Worm (Caenorhabditis elegans) whole organism, L1 larva: ENCODE measurements around the gene lin-49.

Source experiments
- C34B4.2 ChIP-seq: sonication (generic microtip); optimal IDR thresholded peaks from 2 replicates; lab custom pipeline; 2017; ENCODE audit warnings: mild to moderate bottlenecking, missing genetic modification characterization, missing compliant biosample characterization
- F16B12.6 ChIP-seq: fragments of 150-350 bp; optimal IDR thresholded peaks from 2 replicates; lab custom pipeline; 2014; ENCODE audit warnings: missing biosample characterization, missing genetic modification characterization
- Y116A8C.19 ChIP-seq: sonication (generic microtip); optimal IDR thresholded peaks from 2 replicates; lab custom pipeline; 2016; ENCODE audit warnings: missing compliant biosample characterization, missing genetic modification characterization, borderline replicate concordance
- aha-1 ChIP-seq: fragments of 150-350 bp; optimal IDR thresholded peaks from 2 replicates; lab custom pipeline; 2014; ENCODE audit warnings: missing biosample characterization, missing genetic modification characterization
- aly-2 ChIP-seq: fragments of 150-350 bp; optimal IDR thresholded peaks from 2 replicates; lab custom pipeline; 2014; ENCODE audit warnings: missing biosample characterization, missing genetic modification characterization
- ama-1 ChIP-seq: fragments of 150-350 bp; optimal IDR thresholded peaks from 2 replicates; lab custom pipeline; 2014
- blmp-1 ChIP-seq: fragments of 150-350 bp; optimal IDR thresholded peaks from 2 replicates; lab custom pipeline; 2014; ENCODE audit warnings: missing biosample characterization, missing genetic modification characterization
- ceh-63 ChIP-seq: fragments of 200-800 bp; sonication (Bioruptor generic); optimal IDR thresholded peaks from 2 replicates; lab custom pipeline; 2018; ENCODE audit warnings: mild to moderate bottlenecking, missing genetic modification characterization, missing compliant biosample characterization
- ceh-8 ChIP-seq: fragments of 200-800 bp; sonication (Bioruptor generic); optimal IDR thresholded peaks from 2 replicates; lab custom pipeline; 2018; ENCODE audit warnings: mild to moderate bottlenecking, missing genetic modification characterization, moderate library complexity, missing compliant biosample characterization
- ceh-88 ChIP-seq: fragments of 200-800 bp; sonication (Bioruptor generic); IDR thresholded peaks from 2 replicates; pipeline ENCODE4 v1.3.6; 2022; ENCODE audit warnings: missing genetic modification characterization, missing compliant biosample characterization
- ceh-90 ChIP-seq: sonication (generic microtip); optimal IDR thresholded peaks from 2 replicates; lab custom pipeline; 2016; ENCODE audit warnings: missing genetic modification characterization, missing compliant biosample characterization
- ces-1 ChIP-seq: fragments of 150-350 bp; optimal IDR thresholded peaks from 2 replicates; lab custom pipeline; 2014; ENCODE audit warnings: missing biosample characterization, missing genetic modification reagents, missing genetic modification characterization
- dpl-1 ChIP-seq, 3 experiments: fragments of 150-350 bp in 2 of 3; sonication (generic microtip) in 1 of 3; optimal IDR thresholded peaks; 2 replicates each; lab custom pipeline; 2014 to 2017; ENCODE audit warnings: missing biosample characterization in 3 of 3, missing genetic modification characterization in 3 of 3, missing genetic modification reagents in 3 of 3
- dsc-1 ChIP-seq: sonication (generic microtip); optimal IDR thresholded peaks from 2 replicates; lab custom pipeline; 2016; ENCODE audit warnings: mild to moderate bottlenecking, missing genetic modification characterization, missing compliant biosample characterization
- efl-1 ChIP-seq, 4 experiments: fragments of 150-350 bp; optimal IDR thresholded peaks in 3 of 4; peaks in 1 of 4; 1 replicate in 1 of 4; 2 replicates in 3 of 4; lab custom pipeline; 2014; ENCODE audit warnings: missing biosample characterization in 2 of 4, missing genetic modification characterization in 2 of 4, missing genetic modification reagents in 2 of 4
- efl-3 ChIP-seq: fragments of 200-800 bp; sonication (Bioruptor generic); optimal IDR thresholded peaks from 2 replicates; lab custom pipeline; 2018; ENCODE audit warnings: mild to moderate bottlenecking, missing genetic modification characterization, missing compliant biosample characterization
- egl-13 ChIP-seq: sonication (generic microtip); optimal IDR thresholded peaks from 2 replicates; lab custom pipeline; 2016; ENCODE audit warnings: missing genotype, missing genetic modification reagents, missing genetic modification characterization, missing compliant biosample characterization
- elt-2 ChIP-seq: sonication (generic microtip); optimal IDR thresholded peaks from 2 replicates; lab custom pipeline; 2016; ENCODE audit warnings: missing genetic modification characterization, mild to moderate bottlenecking, inconsistent platforms, missing compliant biosample characterization, missing genetic modification reagents
- ets-5 ChIP-seq: fragments of 200-800 bp; sonication (Bioruptor generic); IDR thresholded peaks from 2 replicates; pipeline ENCODE4 v1.3.6; 2022; ENCODE audit warnings: missing genetic modification characterization, missing compliant biosample characterization
- fos-1 ChIP-seq: fragments of 150-350 bp; optimal IDR thresholded peaks from 2 replicates; lab custom pipeline; 2014; ENCODE audit warnings: missing biosample characterization, missing genetic modification characterization
- grh-1 ChIP-seq: fragments of 200-800 bp; sonication (Bioruptor generic); IDR thresholded peaks from 2 replicates; pipeline ENCODE4 v1.3.6; 2022; ENCODE audit warnings: missing genetic modification reagents, missing genetic modification characterization, missing compliant biosample characterization
- hlh-17 ChIP-seq: fragments of 200-800 bp; sonication (Bioruptor generic); optimal IDR thresholded peaks from 2 replicates; lab custom pipeline; 2018; ENCODE audit warnings: missing genetic modification characterization, mild to moderate bottlenecking, missing compliant biosample characterization, moderate library complexity, borderline replicate concordance
- hlh-4 ChIP-seq: sonication (generic microtip); optimal IDR thresholded peaks from 2 replicates; lab custom pipeline; 2016; ENCODE audit warnings: mild to moderate bottlenecking, missing genetic modification characterization, missing compliant biosample characterization
- irx-1 ChIP-seq: sonication (generic microtip); optimal IDR thresholded peaks from 2 replicates; lab custom pipeline; 2016; ENCODE audit warnings: missing genetic modification characterization, missing compliant biosample characterization
- lin-13 ChIP-seq: fragments of 150-350 bp; optimal IDR thresholded peaks from 2 replicates; lab custom pipeline; 2014; ENCODE audit warnings: missing biosample characterization, missing genetic modification reagents, missing genetic modification characterization
- lin-14 ChIP-seq: fragments of 200-800 bp; sonication (Bioruptor generic); optimal IDR thresholded peaks from 2 replicates; lab custom pipeline; 2018; ENCODE audit warnings: mild to moderate bottlenecking, missing genetic modification characterization, moderate library complexity, missing compliant biosample characterization
- lin-15B ChIP-seq: fragments of 150-350 bp; sonication (generic microtip); optimal IDR thresholded peaks from 3 replicates; lab custom pipeline; 2014; ENCODE audit warnings: missing biosample characterization, missing genetic modification characterization
- lin-35 ChIP-seq, 2 experiments: fragments of 150-350 bp; optimal IDR thresholded peaks; 2 replicates each; lab custom pipeline; 2014; ENCODE audit warnings: missing biosample characterization in 2 of 2, missing genetic modification characterization in 2 of 2, missing genetic modification reagents in 2 of 2
- lin-39 ChIP-seq: fragments of 150-350 bp; optimal IDR thresholded peaks from 2 replicates; lab custom pipeline; 2014; ENCODE audit warnings: missing biosample characterization, missing genetic modification reagents, missing genetic modification characterization
- lir-3 ChIP-seq: sonication (generic microtip); optimal IDR thresholded peaks from 2 replicates; lab custom pipeline; 2016; ENCODE audit warnings: mild to moderate bottlenecking, missing genetic modification characterization, moderate library complexity, missing compliant biosample characterization; ENCODE audit not compliant: poor library complexity
- lsy-2 ChIP-seq, 2 experiments: fragments of 150-350 bp; optimal IDR thresholded peaks; 2 replicates each; lab custom pipeline; 2014; ENCODE audit warnings: missing biosample characterization in 2 of 2, missing genetic modification characterization in 2 of 2
- mdl-1 ChIP-seq, 2 experiments: fragments of 150-350 bp; optimal IDR thresholded peaks; 2 replicates each; lab custom pipeline; 2014 to 2017; ENCODE audit warnings: missing biosample characterization in 2 of 2, missing genetic modification characterization in 2 of 2, inconsistent platforms in 1 of 2
- mep-1 ChIP-seq: fragments of 150-350 bp; optimal IDR thresholded peaks from 2 replicates; lab custom pipeline; 2014; ENCODE audit warnings: missing biosample characterization, missing genetic modification characterization
- nhr-19 ChIP-seq: fragments of 200-800 bp; sonication (Bioruptor generic); conservative IDR thresholded peaks from 2 replicates; pipeline ENCODE4 v1.3.6; 2022; ENCODE audit warnings: missing genetic modification characterization, missing compliant biosample characterization
- nhr-20 ChIP-seq: sonication (generic microtip); optimal IDR thresholded peaks from 2 replicates; lab custom pipeline; 2016; ENCODE audit warnings: mild to moderate bottlenecking, missing genetic modification characterization, missing compliant biosample characterization
- nhr-237 ChIP-seq: fragments of 150-350 bp; optimal IDR thresholded peaks from 2 replicates; lab custom pipeline; 2014; ENCODE audit warnings: missing biosample characterization, missing genetic modification characterization
- nhr-47 ChIP-seq: sonication (generic microtip); optimal IDR thresholded peaks from 2 replicates; lab custom pipeline; 2016; ENCODE audit warnings: mild to moderate bottlenecking, missing genetic modification characterization, moderate library complexity, missing compliant biosample characterization
- nhr-76 ChIP-seq: sonication (generic microtip); optimal IDR thresholded peaks from 2 replicates; lab custom pipeline; 2017; ENCODE audit warnings: missing biosample characterization, missing genetic modification characterization
- nhr-84 ChIP-seq: sonication (generic microtip); optimal IDR thresholded peaks from 2 replicates; lab custom pipeline; 2017; ENCODE audit warnings: missing biosample characterization, missing genetic modification characterization
- nhr-85 ChIP-seq: sonication (generic microtip); peaks from one replicate; lab custom pipeline; 2016; ENCODE audit warnings: missing genetic modification characterization, inconsistent platforms, missing compliant biosample characterization
- pqm-1 ChIP-seq: sonication (generic microtip); optimal IDR thresholded peaks from 3 replicates; lab custom pipeline; 2017; ENCODE audit warnings: missing biosample characterization, missing genetic modification characterization
- rnt-1 ChIP-seq: sonication (generic microtip); optimal IDR thresholded peaks from 2 replicates; lab custom pipeline; 2016; ENCODE audit warnings: mild to moderate bottlenecking, missing genetic modification characterization, moderate library complexity, missing compliant biosample characterization
- skn-1 ChIP-seq: fragments of 150-350 bp; optimal IDR thresholded peaks from 2 replicates; lab custom pipeline; 2014; ENCODE audit warnings: missing biosample characterization, missing genetic modification characterization
- snpc-4 ChIP-seq: fragments of 150-350 bp; optimal IDR thresholded peaks from 2 replicates; lab custom pipeline; 2014; ENCODE audit warnings: missing biosample characterization, missing genetic modification characterization
- snu-23 ChIP-seq: sonication (generic microtip); optimal IDR thresholded peaks from 2 replicates; lab custom pipeline; 2016; ENCODE audit warnings: missing genetic modification characterization, missing compliant biosample characterization
- sox-4 ChIP-seq: sonication (generic microtip); optimal IDR thresholded peaks from 2 replicates; lab custom pipeline; 2016; ENCODE audit warnings: missing genetic modification characterization, missing compliant biosample characterization
- sup-37 ChIP-seq: fragments of 200-800 bp; sonication (Bioruptor generic); optimal IDR thresholded peaks from 2 replicates; lab custom pipeline; 2018; ENCODE audit warnings: mild to moderate bottlenecking, missing genetic modification characterization, missing compliant biosample characterization
- tbx-2 ChIP-seq: sonication (generic microtip); optimal IDR thresholded peaks from 2 replicates; lab custom pipeline; 2016; ENCODE audit warnings: missing genetic modification characterization, missing compliant biosample characterization
- tlp-1 ChIP-seq: fragments of 150-350 bp; optimal IDR thresholded peaks from 2 replicates; lab custom pipeline; 2014; ENCODE audit warnings: missing biosample characterization, missing genetic modification characterization
- unc-30 ChIP-seq: sonication (generic microtip); optimal IDR thresholded peaks from 2 replicates; lab custom pipeline; 2017; ENCODE audit warnings: missing biosample characterization, missing genetic modification characterization
- unc-62 ChIP-seq: fragments of 150-350 bp; optimal IDR thresholded peaks from 2 replicates; lab custom pipeline; 2014; ENCODE audit warnings: missing biosample characterization, missing genetic modification reagents, missing genetic modification characterization
- unc-86 ChIP-seq: sonication (generic microtip); optimal IDR thresholded peaks from 2 replicates; lab custom pipeline; 2016; ENCODE audit warnings: missing genetic modification characterization, missing compliant biosample characterization
- unc-98 ChIP-seq: fragments of 200-800 bp; sonication (Bioruptor generic); IDR thresholded peaks from 2 replicates; pipeline ENCODE4 v1.3.6; 2022; ENCODE audit warnings: missing genetic modification characterization, missing compliant biosample characterization
- ztf-11 ChIP-seq, 2 experiments: sonication (generic microtip); optimal IDR thresholded peaks; 2 replicates each; lab custom pipeline; 2016 to 2017; ENCODE audit warnings: missing genetic modification characterization in 2 of 2, missing biosample characterization in 1 of 2, missing compliant biosample characterization in 1 of 2

Gene lin-49

DNA sequence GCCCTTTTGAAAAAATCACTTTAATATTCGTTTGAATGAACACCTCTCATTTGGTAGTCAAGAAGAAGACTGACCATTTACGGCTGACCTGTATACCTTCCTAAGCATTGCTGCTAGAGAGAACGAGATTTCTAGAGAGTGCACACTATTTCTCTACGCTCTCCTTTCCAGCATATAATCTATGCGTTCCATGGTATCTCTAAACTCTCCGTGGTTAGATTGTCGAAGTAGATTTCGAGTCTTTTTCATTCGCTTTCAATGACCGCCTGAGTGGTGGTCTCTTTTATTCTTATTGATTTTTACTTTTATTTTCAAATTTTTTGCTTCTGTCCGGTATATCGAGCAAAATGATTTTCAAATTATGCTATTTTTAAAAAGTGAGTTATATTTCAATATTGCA, 23.0 kb upstream of the lin-49 start:
- TF ChIP-seq dsc-1 (tag; lab: Kevin White, UChicago): no peak
- no peak for TF ChIP-seq nhr-20 (tag; lab: Kevin White, UChicago)
- no peak for TF ChIP-seq ama-1
- TF ChIP-seq tlp-1 (tag; lab: Kevin White, UChicago): no peak
- no peak for TF ChIP-seq ets-5 (GFP tag; lab: Robert Waterston, UW)
- TF ChIP-seq lin-14: peak; percentile 62
- TF ChIP-seq hlh-17: no peak
- no peak for TF ChIP-seq nhr-237 (tag; lab: Kevin White, UChicago)
- TF ChIP-seq ceh-90 (tag; lab: Kevin White, UChicago): no peak
- TF ChIP-seq ces-1 (GFP tag; lab: Kevin White, UChicago): no peak
- no peak for TF ChIP-seq unc-86
- no peak for TF ChIP-seq fos-1 (tag; lab: Kevin White, UChicago)
- no peak for TF ChIP-seq snpc-4
- TF ChIP-seq unc-62 (GFP tag; lab: Kevin White, UChicago): no peak
- no peak for TF ChIP-seq nhr-84 (tag; lab: Kevin White, UChicago)
- TF ChIP-seq nhr-76: no peak
- peak; percentile 48 for TF ChIP-seq snu-23 (GFP tag; lab: Kevin White, UChicago)
- TF ChIP-seq dpl-1 (GFP tag; optimal IDR thresholded peaks at IDR 0.05; lab: Kevin White, UChicago): peak in 1 of 3 experiments; percentile 21
- no peak for TF ChIP-seq unc-98
- TF ChIP-seq rnt-1 (tag; lab: Kevin White, UChicago): peak; percentile 38
- TF ChIP-seq ceh-8 (GFP tag; lab: Kevin White, UChicago): no peak
- TF ChIP-seq egl-13 (tag; lab: Kevin White, UChicago): no peak
- peak; percentile 29 to 58 for TF ChIP-seq lsy-2 (tag; optimal IDR thresholded peaks at IDR 0.05; lab: Kevin White, UChicago)
- peak in 1 of 2 experiments; percentile 4 for TF ChIP-seq mdl-1 (tag; optimal IDR thresholded peaks at IDR 0.05; lab: Kevin White, UChicago)
- no peak for TF ChIP-seq nhr-19
- no peak for TF ChIP-seq irx-1 (tag; lab: Kevin White, UChicago)
- peak; percentile 86 for TF ChIP-seq blmp-1
- TF ChIP-seq ceh-63 (GFP tag; lab: Kevin White, UChicago): no peak
- TF ChIP-seq lin-35 (GFP tag; optimal IDR thresholded peaks at IDR 0.05; lab: Kevin White, UChicago): peak; percentile 2 to 36
- TF ChIP-seq skn-1 (tag; lab: Kevin White, UChicago): no peak
- no peak for TF ChIP-seq lin-39
- TF ChIP-seq ztf-11 (tag; optimal IDR thresholded peaks at IDR 0.05; lab: Kevin White, UChicago): no peak
- no peak for TF ChIP-seq tbx-2 (tag; lab: Kevin White, UChicago)
- TF ChIP-seq C34B4.2: no peak
- TF ChIP-seq pqm-1 (tag; lab: Kevin White, UChicago): no peak
- peak; percentile 10 for TF ChIP-seq nhr-47 (tag; lab: Kevin White, UChicago)
- TF ChIP-seq aly-2 (tag; lab: Kevin White, UChicago): no peak
- TF ChIP-seq lin-13 (GFP tag; lab: Kevin White, UChicago): no peak
- peak; percentile 58 for TF ChIP-seq mep-1
- TF ChIP-seq grh-1 (GFP tag; lab: Robert Waterston, UW): no peak
- no peak for TF ChIP-seq efl-3 (GFP tag; lab: Kevin White, UChicago)
- no peak for TF ChIP-seq aha-1 (tag; lab: Kevin White, UChicago)
- no peak for TF ChIP-seq Y116A8C.19
- TF ChIP-seq sox-4 (tag; lab: Kevin White, UChicago): no peak
- TF ChIP-seq F16B12.6: no peak
- TF ChIP-seq elt-2 (tag; lab: Kevin White, UChicago): no peak
- no peak for TF ChIP-seq ceh-88 (GFP tag; lab: Robert Waterston, UW)
- peak; percentile 63 to 82 for TF ChIP-seq efl-1 (optimal IDR thresholded peaks at IDR 0.05; lab: Kevin White, UChicago)
- TF ChIP-seq efl-1 (GFP tag; optimal IDR thresholded peaks at IDR 0.05 in 1 of 2; lab: Kevin White, UChicago): peak in 1 of 2 experiments; percentile 12
- TF ChIP-seq hlh-4 (tag; lab: Kevin White, UChicago): no peak
- TF ChIP-seq unc-30: no peak
- peak; percentile 0 for TF ChIP-seq lir-3 (tag; lab: Kevin White, UChicago)
- TF ChIP-seq nhr-85 (tag; lab: Kevin White, UChicago): peak; percentile 19
- no peak for TF ChIP-seq sup-37 (GFP tag; lab: Kevin White, UChicago)
- TF ChIP-seq lin-15B (tag; lab: Kevin White, UChicago): no peak
